Worm (Caenorhabditis elegans): ENCODE data around the gene mec-2.

DNA sequence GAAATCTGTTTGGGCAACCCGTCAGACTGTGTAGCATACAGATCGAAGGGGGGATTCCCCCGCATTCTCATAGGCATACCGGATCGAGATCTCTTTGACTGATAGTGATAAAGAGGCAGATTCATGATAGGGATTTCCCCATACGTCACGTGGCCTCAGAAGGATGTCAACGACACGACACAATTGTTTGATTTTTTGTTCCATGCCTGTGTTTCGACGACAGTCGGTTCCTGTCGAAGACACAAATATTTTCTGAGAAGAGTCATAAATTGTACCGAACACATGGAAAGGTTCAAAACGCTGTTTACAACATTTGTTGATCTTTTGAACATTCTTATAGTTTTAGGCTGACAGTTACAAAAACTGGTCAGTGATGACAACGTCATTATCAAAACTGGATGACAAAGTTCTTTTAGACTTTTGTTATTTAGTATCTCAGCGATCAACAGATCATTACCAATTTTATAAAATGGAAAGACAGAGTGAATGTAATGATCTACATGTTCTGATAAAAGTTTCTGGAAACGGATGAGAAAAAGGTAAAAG is 61.0 kb downstream of the mec-2 start:
- TF ChIP-seq pbrm-1 (GFP tag; IDR thresholded peaks at IDR 0.05) (no peak), efl-1 (GFP tag; optimal IDR thresholded peaks at IDR 0.05) (no peak), akir-1 (GFP tag; optimal IDR thresholded peaks at IDR 0.05) (no peak), cebp-1 (GFP tag; IDR thresholded peaks at IDR 0.05) (no peak), cebp-1 (tag; optimal IDR thresholded peaks at IDR 0.05) (no peak)
